Fruit fly (Drosophila melanogaster) whole organism, pupa: ENCODE data around the gene trc.
A peak's percentile ranks its signal among the peaks of the same experiment; 100 is the strongest.

Experiments
- CG10348 ChIP-seq: fragments of 200-800 bp; sonication (Bioruptor generic); IDR thresholded peaks from 2 replicates; pipeline ENCODE4 v1.3.6; 2022; ENCODE audit warnings: missing biosample characterization, missing genetic modification characterization
- CG12605 ChIP-seq: fragments of 200-800 bp; sonication (Bioruptor generic); IDR thresholded peaks from 2 replicates; pipeline ENCODE4 v1.3.6; 2022; ENCODE audit warnings: missing biosample characterization, missing genetic modification characterization
- CG13204 ChIP-seq: fragments of 200-800 bp; sonication (Bioruptor generic); optimal IDR thresholded peaks from 2 replicates; lab custom pipeline; 2018; ENCODE audit warnings: missing biosample characterization, mild to moderate bottlenecking, missing genetic modification characterization, moderate library complexity
- CG14655 ChIP-seq: fragments of 200-800 bp; sonication (Bioruptor generic); optimal IDR thresholded peaks from 3 replicates; lab custom pipeline; 2017; ENCODE audit warnings: mild to moderate bottlenecking, missing biosample characterization, missing genetic modification reagents, missing genetic modification characterization
- CG15710 ChIP-seq: fragments of 200-800 bp; sonication (Bioruptor generic); optimal IDR thresholded peaks from 2 replicates; lab custom pipeline; 2018; ENCODE audit warnings: missing biosample characterization, mild to moderate bottlenecking, missing genetic modification characterization, moderate library complexity
- CG17806 ChIP-seq: fragments of 200-800 bp; sonication (Bioruptor generic); optimal IDR thresholded peaks from 2 replicates; lab custom pipeline; 2018; ENCODE audit warnings: missing biosample characterization, mild to moderate bottlenecking, missing genetic modification characterization, moderate library complexity
- CG32121 ChIP-seq: fragments of 200-800 bp; sonication (Bioruptor generic); IDR thresholded peaks from 2 replicates; pipeline ENCODE4 v1.3.6; 2022; ENCODE audit warnings: missing biosample characterization, missing genetic modification characterization
- CG34367 ChIP-seq: fragments of 200-800 bp; sonication (Bioruptor generic); optimal IDR thresholded peaks from 2 replicates; lab custom pipeline; 2018; ENCODE audit warnings: missing biosample characterization, mild to moderate bottlenecking, missing genetic modification characterization
- CG4496 ChIP-seq: fragments of 200-800 bp; sonication (Bioruptor generic); IDR thresholded peaks from 3 replicates; pipeline ENCODE4 v1.3.6; 2022; ENCODE audit warnings: missing biosample characterization, missing genetic modification characterization
- CG8159 ChIP-seq: fragments of 200-800 bp; sonication (Bioruptor generic); optimal IDR thresholded peaks from 3 replicates; lab custom pipeline; 2018; ENCODE audit warnings: missing biosample characterization, mild to moderate bottlenecking, missing genetic modification characterization, moderate library complexity
- CG8301 ChIP-seq: fragments of 200-800 bp; sonication (Bioruptor generic); optimal IDR thresholded peaks from 2 replicates; lab custom pipeline; 2018; ENCODE audit warnings: missing biosample characterization, mild to moderate bottlenecking, missing genetic modification characterization
- CG9948 ChIP-seq: fragments of 200-800 bp; sonication (Bioruptor generic); optimal IDR thresholded peaks from 2 replicates; lab custom pipeline; 2018; ENCODE audit warnings: missing biosample characterization, mild to moderate bottlenecking, missing genetic modification characterization, moderate library complexity
- D1 ChIP-seq: fragments of 200-800 bp; sonication (Bioruptor generic); optimal IDR thresholded peaks from 2 replicates; lab custom pipeline; 2018; ENCODE audit warnings: missing biosample characterization, mild to moderate bottlenecking, missing genetic modification characterization, moderate library complexity
- EcR ChIP-seq: fragments of 200-800 bp; sonication (Bioruptor generic); optimal IDR thresholded peaks from 3 replicates; lab custom pipeline; 2019; ENCODE audit warnings: missing biosample characterization, missing genetic modification characterization, mild to moderate bottlenecking, moderate library complexity, missing genetic modification reagents
- Ets98B ChIP-seq: fragments of 200-800 bp; sonication (Bioruptor generic); IDR thresholded peaks from 2 replicates; pipeline ENCODE4 v1.3.6; 2022; ENCODE audit warnings: missing biosample characterization, missing genetic modification characterization
- Pif1A ChIP-seq: fragments of 200-800 bp; sonication (Bioruptor generic); optimal IDR thresholded peaks from 3 replicates; lab custom pipeline; 2016; ENCODE audit warnings: missing biosample characterization, missing genetic modification characterization
- Pif1B ChIP-seq: fragments of 200-800 bp; sonication (Bioruptor generic); optimal IDR thresholded peaks from 3 replicates; lab custom pipeline; 2016; ENCODE audit warnings: missing biosample characterization, missing genetic modification characterization
- Snoo ChIP-seq: fragments of 200-800 bp; sonication (Bioruptor generic); optimal IDR thresholded peaks from 3 replicates; lab custom pipeline; 2017; ENCODE audit warnings: missing biosample characterization, mild to moderate bottlenecking, missing genetic modification characterization, inconsistent platforms
- fd96Ca ChIP-seq: fragments of 200-800 bp; sonication (Bioruptor generic); IDR thresholded peaks from 3 replicates; pipeline ENCODE4 v1.3.6; 2022; ENCODE audit warnings: missing biosample characterization, missing genetic modification characterization
- gl ChIP-seq: fragments of 200-800 bp; sonication (Bioruptor generic); optimal IDR thresholded peaks from 2 replicates; lab custom pipeline; 2018; ENCODE audit warnings: missing biosample characterization, mild to moderate bottlenecking, missing genetic modification characterization
- rn ChIP-seq: fragments of 200-800 bp; sonication (Bioruptor generic); IDR thresholded peaks from 2 replicates; pipeline ENCODE4 v1.3.6; 2022; ENCODE audit warnings: missing biosample characterization, missing genetic modification characterization

trc gene

dm6 chr3L:19813075-19813903, 20.8 kb downstream of the trc start, which contains the start of gene Cyp305a1:
Gene Cyp305a1 (minus strand): TSS chr3L:19813339.
- TF ChIP-seq CG32121 (GFP tag; lab: Robert Waterston, UW), result 0 out of 2 replicates have a peak, but pooled peaks have one; percentile 11
- TF ChIP-seq CG4496 (GFP tag; lab: Robert Waterston, UW), result no peak

dm6 chr3L:19812491-19812890, 21.6 kb downstream of the trc start:
- TF ChIP-seq CG10348 (GFP tag; lab: Robert Waterston, UW), result no peak
- TF ChIP-seq CG8159 (tag; lab: Kevin White, UChicago), result no peak
- no peak for TF ChIP-seq CG4496 (GFP tag; lab: Robert Waterston, UW)
- no peak for TF ChIP-seq Pif1B (GFP tag; lab: Kevin White, UChicago)
- TF ChIP-seq, all 21 proteins: peak for 0

dm6 chr3L:19807521-19807920, 26.6 kb downstream of the trc start:
- TF ChIP-seq CG15710 (tag; lab: Kevin White, UChicago), result no peak
- no peak for TF ChIP-seq CG17806 (tag; lab: Kevin White, UChicago)
- no peak for TF ChIP-seq CG14655 (GFP tag; lab: Kevin White, UChicago)
- no peak for TF ChIP-seq CG8301 (tag; lab: Kevin White, UChicago)
- TF ChIP-seq CG10348 (GFP tag; lab: Robert Waterston, UW), result no peak
- TF ChIP-seq EcR, result no peak
- TF ChIP-seq CG8159 (tag; lab: Kevin White, UChicago), result no peak
- no peak for TF ChIP-seq CG32121 (GFP tag; lab: Robert Waterston, UW)
- TF ChIP-seq Ets98B (GFP tag; lab: Robert Waterston, UW), result no peak
- no peak for TF ChIP-seq fd96Ca (GFP tag; lab: Robert Waterston, UW)
- no peak for TF ChIP-seq gl (tag; lab: Kevin White, UChicago)
- TF ChIP-seq rn (GFP tag; lab: Robert Waterston, UW), result no peak
- no peak for TF ChIP-seq CG13204 (GFP tag; lab: Kevin White, UChicago)
- TF ChIP-seq D1 (tag; lab: Kevin White, UChicago), result no peak
- no peak for TF ChIP-seq Snoo (tag; lab: Kevin White, UChicago)

dm6 chr3L:19807103-19807502, 27.0 kb downstream of the trc start, which contains the start of the genes CG14104 and Kap-alpha1:
Gene CG14104 (minus strand): TSS chr3L:19807199.
Gene Kap-alpha1 (plus strand): TSS chr3L:19807232.
- no peak for TF ChIP-seq rn (GFP tag; lab: Robert Waterston, UW)
- peak; percentile 33 for TF ChIP-seq EcR

- TF ChIP-seq gl (tag; lab: Kevin White, UChicago), result no peak
- TF ChIP-seq CG15710 (tag; lab: Kevin White, UChicago), result no peak
- TF ChIP-seq D1 (tag; lab: Kevin White, UChicago), result no peak
- no peak for TF ChIP-seq CG17806 (tag; lab: Kevin White, UChicago)
- no peak for TF ChIP-seq rn (GFP tag; lab: Robert Waterston, UW)
- TF ChIP-seq fd96Ca (GFP tag; lab: Robert Waterston, UW), result no peak
- TF ChIP-seq CG14655 (GFP tag; lab: Kevin White, UChicago), result no peak
- no peak for TF ChIP-seq EcR
- no peak for TF ChIP-seq CG32121 (GFP tag; lab: Robert Waterston, UW)
- TF ChIP-seq CG10348 (GFP tag; lab: Robert Waterston, UW), result no peak
- TF ChIP-seq CG13204 (GFP tag; lab: Kevin White, UChicago), result no peak
- no peak for TF ChIP-seq CG12605 (GFP tag; lab: Robert Waterston, UW)
- no peak for TF ChIP-seq CG8159 (tag; lab: Kevin White, UChicago)
- no peak for TF ChIP-seq CG34367 (tag; lab: Kevin White, UChicago)
- no peak for TF ChIP-seq CG9948 (tag; lab: Kevin White, UChicago)
Observed at dm6 chr3L:19805895-19806294, 28.2 kb downstream of the trc start, which contains the start of gene CG34116. Gene CG34116 (minus strand): TSS chr3L:19806036.

- no peak for TF ChIP-seq CG8159 (tag; lab: Kevin White, UChicago)
- no peak for TF ChIP-seq Pif1A
Observed at dm6 chr3L:19804908-19805307, 29.2 kb downstream of the trc start, which contains the start of the genes TORIP and Ccdc58. Gene TORIP (minus strand): TSS chr3L:19805080. Gene Ccdc58 (plus strand): TSS chr3L:19805181.

dm6 chr3L:19801105-19801504, 33.0 kb downstream of the trc start, which contains the start of gene CG14102:
Gene CG14102 (minus strand): TSS chr3L:19801291.
- TF ChIP-seq Pif1A (no peak), CG13204 (GFP tag; lab: Kevin White, UChicago) (no peak), rn (GFP tag; lab: Robert Waterston, UW) (no peak), CG8301 (tag; lab: Kevin White, UChicago) (no peak)
